Fruit fly (Drosophila melanogaster) Kc167 (cell line): ENCODE data around the gene Gr85a.

Source experiments
- Myc ChIP-seq: fragments of >200 bp; optimal IDR thresholded peaks from 2 replicates; lab custom pipeline; 2017; ENCODE audit warnings: missing external identifiers
- psq ChIP-seq: fragments of >200 bp; optimal IDR thresholded peaks from 2 replicates; lab custom pipeline; 2017; ENCODE audit warnings: missing external identifiers

DNA sequence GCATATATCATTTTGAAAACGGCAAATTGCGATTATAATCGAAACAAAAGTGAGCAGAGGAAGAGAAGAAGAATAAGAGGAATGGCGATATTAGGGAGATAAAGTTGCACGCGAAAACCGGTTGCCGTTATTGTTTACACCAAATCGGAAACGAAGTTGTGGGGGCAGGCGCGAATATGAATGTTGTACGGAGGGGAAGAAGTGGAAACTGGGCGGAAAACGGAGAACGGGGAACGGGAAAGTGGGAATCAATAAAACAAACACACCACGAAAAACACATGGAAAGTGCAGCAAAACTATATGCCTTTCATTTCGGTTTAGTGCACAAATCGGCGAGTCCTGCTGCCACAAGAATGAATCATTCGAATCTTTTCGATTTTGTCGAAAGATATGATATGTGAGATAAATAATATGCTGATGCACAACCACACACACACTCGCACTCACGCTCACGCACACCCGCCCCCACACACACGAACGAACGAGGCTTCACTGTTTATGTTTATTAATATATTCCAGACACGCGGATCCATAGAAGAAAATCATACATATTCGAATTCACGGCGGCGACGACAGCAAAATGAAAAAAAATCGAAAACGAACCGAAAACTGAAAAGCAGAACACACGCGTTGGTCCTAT lies 45.6 kb upstream of the Gr85a start:
- no peak for TF ChIP-seq psq (lab: Kevin White, UChicago)
- TF ChIP-seq Myc (lab: Kevin White, UChicago) = no peak
